Fruit fly (Drosophila melanogaster) whole organism, embryonic: ENCODE results near the gene CG6654.

Source experiments
- Awh ChIP-seq: fragments of 200-800 bp; sonication (Bioruptor generic); IDR thresholded peaks from 2 replicates; pipeline ENCODE4, ENCODE4 v1.3.6; 2022; ENCODE audit warnings: missing biosample characterization, missing genetic modification characterization
- Bgb ChIP-seq: fragments of 200-800 bp; sonication (Bioruptor generic); IDR thresholded peaks from 2 replicates; pipeline ENCODE4 v1.3.6; 2022; ENCODE audit warnings: missing biosample characterization, missing genetic modification characterization; ENCODE audit not compliant: partially characterized antibody
- CG12155 ChIP-seq: fragments of 200-800 bp; sonication (Bioruptor generic); optimal IDR thresholded peaks from 3 replicates; lab custom pipeline; 2016; ENCODE audit warnings: missing biosample characterization, missing genetic modification characterization
- CG15479 ChIP-seq: fragments of 200-800 bp; sonication (Bioruptor generic); optimal IDR thresholded peaks from 3 replicates; lab custom pipeline; 2019; ENCODE audit warnings: missing biosample characterization, mild to moderate bottlenecking, missing genetic modification characterization, moderate library complexity
- CG2120 ChIP-seq: fragments of 200-800 bp; sonication (Bioruptor generic); optimal IDR thresholded peaks from 3 replicates; lab custom pipeline; 2016; ENCODE audit warnings: missing biosample characterization, missing genetic modification characterization
- CG2199 ChIP-seq: fragments of 200-800 bp; sonication (Bioruptor generic); IDR thresholded peaks from 3 replicates; pipeline ENCODE4 v1.3.6; 2022; ENCODE audit warnings: missing biosample characterization, missing genetic modification characterization
- CG32767 ChIP-seq: fragments of 200-800 bp; sonication (Bioruptor generic); IDR thresholded peaks from 2 replicates; pipeline ENCODE4 v1.3.6; 2022; ENCODE audit warnings: missing biosample characterization, missing genetic modification characterization
- CG3281 ChIP-seq: fragments of 200-800 bp; sonication (Bioruptor generic); optimal IDR thresholded peaks from 3 replicates; lab custom pipeline; 2017; ENCODE audit warnings: missing biosample characterization, mild to moderate bottlenecking, missing genetic modification characterization
- CG3407 ChIP-seq: fragments of 200-800 bp; sonication (Bioruptor generic); optimal IDR thresholded peaks from 2 replicates; lab custom pipeline; 2018; ENCODE audit warnings: missing biosample characterization, mild to moderate bottlenecking, missing genetic modification characterization
- CG34376 ChIP-seq: fragments of 200-800 bp; sonication (Bioruptor generic); optimal IDR thresholded peaks from 2 replicates; lab custom pipeline; 2018; ENCODE audit warnings: missing biosample characterization, mild to moderate bottlenecking, missing genetic modification characterization
- CG4730 ChIP-seq: fragments of 200-800 bp; sonication (Bioruptor generic); IDR thresholded peaks from 2 replicates; pipeline ENCODE4 v1.3.6; 2022; ENCODE audit warnings: missing biosample characterization, missing genetic modification characterization
- CG7839 ChIP-seq: fragments of 200-800 bp; sonication (Bioruptor generic); optimal IDR thresholded peaks from 3 replicates; lab custom pipeline; 2018; ENCODE audit warnings: missing biosample characterization, mild to moderate bottlenecking, missing genetic modification characterization, moderate library complexity
- CG7928 ChIP-seq: fragments of 200-800 bp; sonication (Bioruptor generic); optimal IDR thresholded peaks from 2 replicates; lab custom pipeline; 2017; ENCODE audit warnings: missing biosample characterization, mild to moderate bottlenecking, missing genetic modification characterization
- CG8478 ChIP-seq: fragments of >200 bp; optimal IDR thresholded peaks from 2 replicates; lab custom pipeline; 2018
- CG8924 ChIP-seq: fragments of 200-800 bp; optimal IDR thresholded peaks from 3 replicates; lab custom pipeline; 2019; ENCODE audit warnings: missing biosample characterization, mild to moderate bottlenecking, missing genetic modification characterization, moderate library complexity
- CG9932 ChIP-seq: fragments of 200-800 bp; sonication (Bioruptor generic); IDR thresholded peaks from 2 replicates; pipeline ENCODE4 v1.3.6; 2022; ENCODE audit warnings: missing biosample characterization, missing genetic modification characterization
- CoRest ChIP-seq: fragments of 200-800 bp; sonication (Bioruptor generic); optimal IDR thresholded peaks from 3 replicates; lab custom pipeline; 2018; ENCODE audit warnings: missing biosample characterization, mild to moderate bottlenecking, missing genetic modification characterization, moderate library complexity
- D19A ChIP-seq: fragments of 200-800 bp; optimal IDR thresholded peaks from 3 replicates; lab custom pipeline; 2019; ENCODE audit warnings: missing biosample characterization, mild to moderate bottlenecking, missing genetic modification characterization, moderate library complexity
- Doc2 ChIP-seq: fragments of 200-800 bp; sonication (Bioruptor generic); IDR thresholded peaks from 2 replicates; pipeline ENCODE4 v1.3.6; 2022; ENCODE audit warnings: missing biosample characterization, missing genetic modification characterization
- HHEX ChIP-seq: fragments of 200-800 bp; sonication (Bioruptor generic); optimal IDR thresholded peaks from 3 replicates; lab custom pipeline; 2017; ENCODE audit warnings: missing biosample characterization, mild to moderate bottlenecking, missing genetic modification characterization, missing genetic modification reagents
- HLH3B ChIP-seq: fragments of 200-800 bp; sonication (Bioruptor generic); IDR thresholded peaks from 2 replicates; pipeline ENCODE4 v1.3.6; 2022; ENCODE audit warnings: missing biosample characterization, missing genetic modification characterization
- HLH4C ChIP-seq: fragments of 200-800 bp; sonication (Bioruptor generic); IDR thresholded peaks from 3 replicates; pipeline ENCODE4 v1.3.6; 2022; ENCODE audit warnings: missing biosample characterization, missing genetic modification characterization; ENCODE audit not compliant: partially characterized antibody
- Lim3 ChIP-seq: fragments of 200-800 bp; sonication (Bioruptor generic); IDR thresholded peaks from 2 replicates; pipeline ENCODE4 v1.3.6; 2022; ENCODE audit warnings: missing biosample characterization, missing genetic modification characterization
- Med ChIP-seq: fragments of 200-800 bp; sonication (Bioruptor generic); peaks from one replicate; lab custom pipeline; 2016; ENCODE audit warnings: missing biosample characterization, missing genetic modification characterization, mild to moderate bottlenecking, inconsistent platforms, moderate library complexity
- Rfx ChIP-seq: fragments of 200-800 bp; sonication (Bioruptor generic); IDR thresholded peaks from 2 replicates; pipeline ENCODE4 v1.3.6; 2022; ENCODE audit warnings: missing biosample characterization, missing genetic modification characterization
- Side ChIP-seq: fragments of 200-800 bp; sonication (Bioruptor generic); optimal IDR thresholded peaks from 2 replicates; lab custom pipeline; 2016; ENCODE audit warnings: missing biosample characterization, missing genetic modification characterization
- ac ChIP-seq: fragments of 200-800 bp; sonication (Bioruptor generic); optimal IDR thresholded peaks from 3 replicates; lab custom pipeline; 2017; ENCODE audit warnings: missing biosample characterization, mild to moderate bottlenecking, missing genetic modification characterization
- ato ChIP-seq: fragments of 200-800 bp; sonication (Bioruptor generic); IDR thresholded peaks from 2 replicates; pipeline ENCODE4 v1.3.6; 2022; ENCODE audit warnings: missing biosample characterization, missing genetic modification characterization; ENCODE audit not compliant: partially characterized antibody
- cwo ChIP-seq: fragments of 200-800 bp; sonication (Bioruptor generic); optimal IDR thresholded peaks from 3 replicates; lab custom pipeline; 2017; ENCODE audit warnings: missing biosample characterization, missing genetic modification characterization, mild to moderate bottlenecking, moderate library complexity, missing genetic modification reagents
- dmrt99B ChIP-seq: fragments of 200-800 bp; sonication (Bioruptor generic); optimal IDR thresholded peaks from 2 replicates; lab custom pipeline; 2018; ENCODE audit warnings: missing biosample characterization, mild to moderate bottlenecking, missing genetic modification characterization, moderate library complexity
- exex ChIP-seq: fragments of 200-800 bp; sonication (Bioruptor generic); optimal IDR thresholded peaks from 4 replicates; lab custom pipeline; 2018; ENCODE audit warnings: missing biosample characterization, mild to moderate bottlenecking, missing genetic modification characterization, moderate library complexity
- gfzf ChIP-seq: fragments of 200-800 bp; sonication (Bioruptor generic); optimal IDR thresholded peaks from 2 replicates; lab custom pipeline; 2016; ENCODE audit warnings: missing biosample characterization, mild to moderate bottlenecking, missing genetic modification characterization, moderate library complexity
- grn ChIP-seq: fragments of 200-800 bp; sonication (Bioruptor generic); optimal IDR thresholded peaks from 3 replicates; lab custom pipeline; 2017; ENCODE audit warnings: missing biosample characterization, missing genetic modification characterization
- insv ChIP-seq, 2 experiments: fragments of 200-800 bp; sonication (Bioruptor generic); optimal IDR thresholded peaks; 3 replicates each; lab custom pipeline; 2016 to 2018; ENCODE audit warnings: missing biosample characterization in 2 of 2, missing genetic modification characterization in 2 of 2
- jing ChIP-seq: fragments of 200-800 bp; sonication (Bioruptor generic); optimal IDR thresholded peaks from 2 replicates; lab custom pipeline; 2018; ENCODE audit warnings: missing biosample characterization, mild to moderate bottlenecking, missing genetic modification characterization
- kah ChIP-seq: fragments of 200-800 bp; sonication (Bioruptor generic); optimal IDR thresholded peaks from 2 replicates; lab custom pipeline; 2018; ENCODE audit warnings: missing biosample characterization, mild to moderate bottlenecking, missing genetic modification characterization
- klu ChIP-seq: fragments of 200-800 bp; sonication (Bioruptor generic); IDR thresholded peaks from 2 replicates; pipeline ENCODE4 v1.3.6; 2022; ENCODE audit warnings: missing biosample characterization, missing genetic modification characterization
- lbe ChIP-seq: fragments of 200-800 bp; sonication (Bioruptor generic); optimal IDR thresholded peaks from 2 replicates; lab custom pipeline; 2016; ENCODE audit warnings: missing biosample characterization, mild to moderate bottlenecking, missing genetic modification characterization
- mirr ChIP-seq: fragments of 200-800 bp; sonication (Bioruptor generic); optimal IDR thresholded peaks from 3 replicates; lab custom pipeline; 2018; ENCODE audit warnings: missing biosample characterization, mild to moderate bottlenecking, missing genetic modification characterization
- oc ChIP-seq: fragments of 200-800 bp; sonication (Bioruptor generic); optimal IDR thresholded peaks from 2 replicates; lab custom pipeline; 2018; ENCODE audit warnings: missing biosample characterization, mild to moderate bottlenecking, missing genetic modification characterization, moderate library complexity
- pita ChIP-seq: fragments of 200-800 bp; sonication (Bioruptor generic); optimal IDR thresholded peaks from 2 replicates; lab custom pipeline; 2017; ENCODE audit warnings: missing biosample characterization, mild to moderate bottlenecking, missing genetic modification characterization
- ro ChIP-seq: fragments of 200-800 bp; sonication (Bioruptor generic); IDR thresholded peaks from 2 replicates; pipeline ENCODE4 v1.3.6; 2022; ENCODE audit warnings: missing biosample characterization, missing genetic modification characterization
- sd ChIP-seq: fragments of 200-800 bp; sonication (Bioruptor generic); optimal IDR thresholded peaks from 3 replicates; lab custom pipeline; 2018; ENCODE audit warnings: missing biosample characterization, mild to moderate bottlenecking, missing genetic modification characterization, moderate library complexity
- sens ChIP-seq: fragments of 200-800 bp; sonication (Bioruptor generic); peaks from one replicate; lab custom pipeline; 2016; ENCODE audit warnings: missing biosample characterization, missing genetic modification characterization
- sug ChIP-seq: fragments of 200-800 bp; optimal IDR thresholded peaks from 2 replicates; lab custom pipeline; 2019; ENCODE audit warnings: missing biosample characterization, mild to moderate bottlenecking, missing genetic modification characterization, moderate library complexity
- trh ChIP-seq: fragments of 200-800 bp; sonication (Bioruptor generic); optimal IDR thresholded peaks from 2 replicates; lab custom pipeline; 2016; ENCODE audit warnings: missing biosample characterization, missing genetic modification characterization
- vfl ChIP-seq: fragments of 200-800 bp; sonication (Bioruptor generic); optimal IDR thresholded peaks from 2 replicates; lab custom pipeline; 2016; ENCODE audit warnings: missing biosample characterization, missing genetic modification characterization
- zen2 ChIP-seq: fragments of 200-800 bp; sonication (Bioruptor generic); IDR thresholded peaks from 3 replicates; pipeline ENCODE4 v1.3.6; 2022; ENCODE audit warnings: missing biosample characterization, missing genetic modification characterization; ENCODE audit not compliant: partially characterized antibody

Gene CG6654

DNA sequence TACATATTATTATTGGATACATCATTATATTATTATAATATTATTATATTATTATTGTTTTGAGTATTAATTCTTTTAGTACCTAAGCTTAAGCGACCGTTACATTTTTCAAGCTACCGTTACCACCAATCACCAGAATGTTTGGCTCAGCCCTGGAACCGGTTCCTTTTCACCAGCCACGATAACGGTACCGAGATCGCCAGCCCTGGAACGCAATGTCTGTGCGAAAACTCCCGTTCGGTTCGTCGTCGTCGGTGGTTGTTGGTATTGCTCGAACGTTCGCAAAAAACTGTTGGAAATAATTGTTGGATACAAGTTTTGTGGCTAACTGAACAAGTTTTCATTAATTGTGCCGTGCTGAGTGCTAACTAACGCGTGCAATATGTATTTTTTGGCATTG is 36.3 kb upstream of the CG6654 start, which contains the start of gene CG42404 (continued):
- TF ChIP-seq gfzf (no peak), CG2199 (GFP tag; lab: Robert Waterston, UW) (no peak), CG7928 (GFP tag; lab: Kevin White, UChicago) (peak; percentile 92), CG3407 (GFP tag; lab: Kevin White, UChicago) (no peak)

- TF ChIP-seq CG3407 (GFP tag; lab: Kevin White, UChicago) = no peak
- TF ChIP-seq CG7839 (tag; lab: Kevin White, UChicago) = no peak
- TF ChIP-seq Doc2 (GFP tag; lab: Robert Waterston, UW) = no peak
- no peak for TF ChIP-seq CG32767 (GFP tag; lab: Robert Waterston, UW)
- no peak for TF ChIP-seq klu
- no peak for TF ChIP-seq ac (GFP tag; lab: Kevin White, UChicago)
- no peak for TF ChIP-seq Side
- no peak for TF ChIP-seq CoRest (tag; lab: Kevin White, UChicago)
- no peak for TF ChIP-seq jing (GFP tag; lab: Kevin White, UChicago)
- no peak for TF ChIP-seq kah
- no peak for TF ChIP-seq Awh
- TF ChIP-seq CG8478 (lab: Kevin White, UChicago) = no peak
- no peak for TF ChIP-seq pita
- TF ChIP-seq HLH3B (GFP tag; lab: Robert Waterston, UW) = no peak
These were observed 35.6 kb upstream of the CG6654 start, which contains the start of gene Amt for dm6 chr3R:15249037-15249436. Gene Amt (minus strand): TSS chr3R:15249137.

DNA sequence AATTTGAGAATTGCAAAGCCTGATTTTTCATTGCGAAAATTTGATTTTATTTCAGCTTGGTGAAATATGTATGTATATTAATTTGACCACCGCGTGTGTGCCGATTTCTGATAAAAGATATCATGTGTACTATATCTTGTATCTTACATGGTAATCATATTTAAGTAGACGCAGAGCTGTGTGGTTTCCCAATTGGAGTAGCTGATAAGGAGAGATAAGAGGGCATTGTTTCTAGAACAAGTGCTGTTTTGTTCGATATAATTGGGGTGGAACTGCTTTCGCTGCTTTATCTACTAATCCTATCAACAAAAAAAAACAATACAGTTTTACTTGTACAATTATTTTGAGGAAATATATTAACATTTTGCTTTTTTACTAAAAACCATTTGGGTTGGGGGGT is 33.1 kb upstream of the CG6654 start:
- TF ChIP-seq lbe (GFP tag; lab: Kevin White, UChicago) (peak; percentile 23), Med (GFP tag; lab: Kevin White, UChicago) (peak; percentile 27), dmrt99B (tag; lab: Kevin White, UChicago) (peak; percentile 6), sug (tag; lab: Kevin White, UChicago) (peak; percentile 30), ro (GFP tag; lab: Robert Waterston, UW) (no peak), mirr (GFP tag; lab: Kevin White, UChicago) (peak; percentile 18), HHEX (GFP tag; lab: Kevin White, UChicago) (no peak), insv (GFP tag; optimal IDR thresholded peaks at IDR 0.05; lab: Kevin White, UChicago) (peak in 1 of 2 experiments; percentile 83), CG34376 (GFP tag; lab: Kevin White, UChicago) (peak; percentile 78), sens (peak; percentile 72), exex (tag; lab: Kevin White, UChicago) (peak; percentile 67), grn (GFP tag; lab: Kevin White, UChicago) (peak; percentile 69), cwo (GFP tag; lab: Kevin White, UChicago) (peak; percentile 0), ato (GFP tag; lab: Robert Waterston, UW) (no peak), CG4730 (GFP tag; lab: Robert Waterston, UW) (no peak), CG15479 (GFP tag; lab: Kevin White, UChicago) (peak; percentile 75), HLH4C (no peak), CG2120 (peak; percentile 14), CG12155 (GFP tag; lab: Kevin White, UChicago) (no peak)

dm6 chr3R:15243452-15243851 is 30.0 kb upstream of the CG6654 start:
- TF ChIP-seq vfl = no peak
- peak; percentile 25 for TF ChIP-seq oc
- TF ChIP-seq Lim3 (GFP tag; lab: Robert Waterston, UW) = no peak
- peak; percentile 82 for TF ChIP-seq CG15479 (GFP tag; lab: Kevin White, UChicago)
- TF ChIP-seq Rfx (GFP tag; lab: Robert Waterston, UW) = no peak
- TF ChIP-seq sd (tag; lab: Kevin White, UChicago) = peak; percentile 97
- TF ChIP-seq trh (GFP tag; lab: Kevin White, UChicago) = no peak
- TF ChIP-seq CG3281 (GFP tag; lab: Kevin White, UChicago) = no peak
- TF ChIP-seq D19A (tag; lab: Kevin White, UChicago) = no peak
- no peak for TF ChIP-seq zen2 (GFP tag; lab: Robert Waterston, UW)
- TF ChIP-seq Bgb = 0 out of 2 replicates have a peak, but pooled peaks have one; percentile 17
- peak; percentile 13 for TF ChIP-seq CG8924
- TF ChIP-seq CG9932 (GFP tag; lab: Robert Waterston, UW) = peak; percentile 28; the same call in 1 of the 2 replicates
- 0 out of 3 replicates have a peak, but pooled peaks have one; percentile 37 for TF ChIP-seq CG2199 (GFP tag; lab: Robert Waterston, UW)
